Comparison of ENCODE assay signal across 1 fruit fly cellular context in the genomic region with DNA sequence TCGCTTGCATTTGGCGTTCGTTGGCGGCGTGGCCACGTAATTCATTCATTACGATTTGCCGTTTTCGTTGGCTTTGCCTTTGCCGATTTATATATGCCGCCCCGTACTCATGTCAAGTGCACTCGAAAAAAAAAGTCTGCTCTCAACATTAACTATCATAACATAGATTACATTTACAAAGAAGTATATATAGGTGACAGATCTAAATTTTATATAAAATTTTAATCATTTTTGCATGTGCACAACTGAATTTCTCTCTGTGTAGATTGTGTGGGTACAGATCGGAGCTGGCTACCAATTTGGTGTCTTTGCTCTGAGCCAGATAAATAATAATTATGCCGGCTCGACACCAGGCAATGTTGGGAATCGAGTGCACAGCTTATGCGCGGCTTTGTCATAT.
A peak's percentile ranks its signal among the peaks of the same experiment; 100 is the strongest.
TF ChIP-seq lines count a peak whose summit lies in the region.

No protein-coding gene starts in this region.

TF ChIP-seq in whole organism, embryonic, 481 proteins besides CTCF, POLR2A, EP300 and RAD21 (continued from another document):
- TF ChIP-seq CG16813 (GFP tag; IDR thresholded peaks at IDR 0.05; lab: Robert Waterston, UW; ENCODE audit: partially characterized antibody): no peak
- TF ChIP-seq HHEX (GFP tag; optimal IDR thresholded peaks at IDR 0.05; lab: Kevin White, UChicago): peak; percentile 6
- no peak for TF ChIP-seq CG10462 (GFP tag; optimal IDR thresholded peaks at IDR 0.05; lab: Kevin White, UChicago)
- TF ChIP-seq Jarid2 (GFP tag; optimal IDR thresholded peaks at IDR 0.05; lab: Kevin White, UChicago): no peak
- 0 out of 3 replicates have a peak, but pooled peaks have one; percentile 12 for TF ChIP-seq CG7357 (GFP tag; IDR thresholded peaks at IDR 0.05; lab: Robert Waterston, UW)
- peak; percentile 5 for TF ChIP-seq CG15696 (tag; optimal IDR thresholded peaks at IDR 0.05; lab: Kevin White, UChicago)
- TF ChIP-seq CG31388 (GFP tag; optimal IDR thresholded peaks at IDR 0.05; lab: Kevin White, UChicago): no peak
- TF ChIP-seq CG6683 (GFP tag; optimal IDR thresholded peaks at IDR 0.05; lab: Kevin White, UChicago): no peak
- no peak for TF ChIP-seq yki (optimal IDR thresholded peaks at IDR 0.05; lab: Kevin White, UChicago)
- peak; percentile 63; the same call in 1 of the 2 replicates for TF ChIP-seq seq (GFP tag; IDR thresholded peaks at IDR 0.05; lab: Robert Waterston, UW)
- no peak for TF ChIP-seq bbx (GFP tag; IDR thresholded peaks at IDR 0.05; lab: Robert Waterston, UW; ENCODE audit: partially characterized antibody)
- TF ChIP-seq CG15601 (tag; optimal IDR thresholded peaks at IDR 0.05; lab: Kevin White, UChicago): no peak
- TF ChIP-seq Antp (GFP tag; optimal IDR thresholded peaks at IDR 0.05; lab: Kevin White, UChicago): peak; percentile 9
- TF ChIP-seq Dll (GFP tag; IDR thresholded peaks at IDR 0.05; lab: Robert Waterston, UW; ENCODE audit: partially characterized antibody): no peak
- TF ChIP-seq fd96Cb (tag; optimal IDR thresholded peaks at IDR 0.05; lab: Kevin White, UChicago): peak; percentile 29
